Fruit fly (Drosophila melanogaster) whole organism, embryonic: Measurements from ENCODE around the gene COX6B.

ENCODE experiments used
- Abd-B ChIP-seq: fragments of 200-800 bp; sonication (Bioruptor generic); optimal IDR thresholded peaks from 2 replicates; lab custom pipeline; 2018; ENCODE audit warnings: missing biosample characterization, mild to moderate bottlenecking, missing genetic modification characterization, moderate library complexity
- Bgb ChIP-seq: fragments of 200-800 bp; sonication (Bioruptor generic); IDR thresholded peaks from 2 replicates; pipeline ENCODE4 v1.3.6; 2022; ENCODE audit warnings: missing biosample characterization, missing genetic modification characterization; ENCODE audit not compliant: partially characterized antibody
- CG1024 ChIP-seq: fragments of 200-800 bp; sonication (Bioruptor generic); IDR thresholded peaks from 2 replicates; pipeline ENCODE4 v1.3.6; 2022; ENCODE audit warnings: missing biosample characterization, missing genetic modification characterization
- CG11723 ChIP-seq: fragments of 200-800 bp; sonication (Bioruptor generic); optimal IDR thresholded peaks from 2 replicates; lab custom pipeline; 2017; ENCODE audit warnings: missing biosample characterization, mild to moderate bottlenecking, missing genetic modification characterization
- CG12155 ChIP-seq: fragments of 200-800 bp; sonication (Bioruptor generic); optimal IDR thresholded peaks from 3 replicates; lab custom pipeline; 2016; ENCODE audit warnings: missing biosample characterization, missing genetic modification characterization
- CG1647 ChIP-seq: fragments of 200-800 bp; sonication (Bioruptor generic); optimal IDR thresholded peaks from 3 replicates; lab custom pipeline; 2016; ENCODE audit warnings: missing biosample characterization, missing genetic modification characterization
- CG17186 ChIP-seq: fragments of 200-800 bp; sonication (Bioruptor generic); optimal IDR thresholded peaks from 3 replicates; lab custom pipeline; 2017; ENCODE audit warnings: missing biosample characterization, missing genetic modification reagents, missing genetic modification characterization
- CG17361 ChIP-seq: fragments of 200-800 bp; sonication (Bioruptor generic); IDR thresholded peaks from 3 replicates; pipeline ENCODE4 v1.3.6; 2022; ENCODE audit warnings: missing biosample characterization, missing genetic modification characterization
- CG18476 ChIP-seq: fragments of 200-800 bp; sonication (Bioruptor generic); optimal IDR thresholded peaks from 2 replicates; lab custom pipeline; 2016; ENCODE audit warnings: missing biosample characterization, mild to moderate bottlenecking, missing genetic modification characterization
- CG18619 ChIP-seq: fragments of 200-800 bp; sonication (Bioruptor generic); optimal IDR thresholded peaks from 3 replicates; lab custom pipeline; 2017; ENCODE audit warnings: missing biosample characterization, mild to moderate bottlenecking, missing genetic modification characterization
- CG30431 ChIP-seq: fragments of 200-800 bp; sonication (Bioruptor generic); optimal IDR thresholded peaks from 2 replicates; lab custom pipeline; 2017; ENCODE audit warnings: missing biosample characterization, missing genetic modification characterization
- CG31441 ChIP-seq: fragments of 200-800 bp; sonication (Bioruptor generic); IDR thresholded peaks from 2 replicates; pipeline ENCODE4 v1.3.6; 2022; ENCODE audit warnings: missing biosample characterization, missing genetic modification characterization
- CG3281 ChIP-seq: fragments of 200-800 bp; sonication (Bioruptor generic); optimal IDR thresholded peaks from 3 replicates; lab custom pipeline; 2017; ENCODE audit warnings: missing biosample characterization, mild to moderate bottlenecking, missing genetic modification characterization
- CG3847 ChIP-seq: fragments of 200-800 bp; sonication (Bioruptor generic); IDR thresholded peaks from 2 replicates; pipeline ENCODE4 v1.3.6; 2022; ENCODE audit warnings: missing biosample characterization, missing genetic modification characterization
- CG4360 ChIP-seq: fragments of 200-800 bp; sonication (Bioruptor generic); IDR thresholded peaks from 2 replicates; pipeline ENCODE4 v1.3.6; 2022; ENCODE audit warnings: missing biosample characterization, missing genetic modification characterization
- CG43689 ChIP-seq: fragments of 200-800 bp; sonication (Bioruptor generic); IDR thresholded peaks from 2 replicates; pipeline ENCODE4 v1.3.6; 2022; ENCODE audit warnings: missing biosample characterization, missing genetic modification characterization
- CG4404 ChIP-seq: fragments of 200-800 bp; sonication (Bioruptor generic); IDR thresholded peaks from 2 replicates; pipeline ENCODE4 v1.3.6; 2022; ENCODE audit warnings: missing biosample characterization, missing genetic modification characterization
- CG6813 ChIP-seq: fragments of 200-800 bp; sonication (Bioruptor generic); optimal IDR thresholded peaks from 2 replicates; lab custom pipeline; 2017; ENCODE audit warnings: missing biosample characterization, missing genetic modification characterization, mild to moderate bottlenecking, moderate library complexity, missing genetic modification reagents
- CG7745 ChIP-seq: fragments of 200-800 bp; sonication (Bioruptor generic); optimal IDR thresholded peaks from 2 replicates; lab custom pipeline; 2018; ENCODE audit warnings: missing biosample characterization, mild to moderate bottlenecking, missing genetic modification characterization, moderate library complexity
- CG7987 ChIP-seq: fragments of 200-800 bp; sonication (Bioruptor generic); optimal IDR thresholded peaks from 2 replicates; lab custom pipeline; 2018; ENCODE audit warnings: missing biosample characterization, mild to moderate bottlenecking, missing genetic modification characterization, moderate library complexity
- CG8089 ChIP-seq: fragments of 200-800 bp; sonication (Bioruptor generic); optimal IDR thresholded peaks from 3 replicates; lab custom pipeline; 2016; ENCODE audit warnings: missing biosample characterization, missing genetic modification characterization
- Deaf1 ChIP-seq: fragments of 200-800 bp; optimal IDR thresholded peaks from 3 replicates; lab custom pipeline; 2019; ENCODE audit warnings: missing biosample characterization, mild to moderate bottlenecking, missing genetic modification characterization, moderate library complexity
- HLH3B ChIP-seq: fragments of 200-800 bp; sonication (Bioruptor generic); IDR thresholded peaks from 2 replicates; pipeline ENCODE4 v1.3.6; 2022; ENCODE audit warnings: missing biosample characterization, missing genetic modification characterization
- Hey ChIP-seq: fragments of 200-800 bp; sonication (Bioruptor generic); optimal IDR thresholded peaks from 3 replicates; lab custom pipeline; 2018; ENCODE audit warnings: missing biosample characterization, mild to moderate bottlenecking, missing genetic modification characterization
- Hr39 ChIP-seq: fragments of >200 bp; optimal IDR thresholded peaks from 2 replicates; lab custom pipeline; 2017
- Mes4 ChIP-seq: fragments of 200-800 bp; sonication (Bioruptor generic); optimal IDR thresholded peaks from 2 replicates; lab custom pipeline; 2016; ENCODE audit warnings: missing biosample characterization, missing genetic modification characterization
- Nf-YB ChIP-seq: fragments of 200-800 bp; sonication (Bioruptor generic); optimal IDR thresholded peaks from 3 replicates; lab custom pipeline; 2019; ENCODE audit warnings: missing biosample characterization, mild to moderate bottlenecking, missing genetic modification characterization, moderate library complexity
- Ravus ChIP-seq: fragments of 200-800 bp; sonication (Bioruptor generic); IDR thresholded peaks from 2 replicates; pipeline ENCODE4 v1.3.6; 2022; ENCODE audit warnings: missing biosample characterization, missing genetic modification characterization
- Spps ChIP-seq: fragments of 200-800 bp; sonication (Bioruptor generic); optimal IDR thresholded peaks from 2 replicates; lab custom pipeline; 2018; ENCODE audit warnings: missing biosample characterization, mild to moderate bottlenecking, missing genetic modification characterization
- Stat92E ChIP-seq, 3 experiments: fragments of >200 bp in 2 of 3; fragments of 200-800 bp in 1 of 3; sonication (Bioruptor generic) in 1 of 3; optimal IDR thresholded peaks; 2 replicates each; lab custom pipeline; 2017 to 2019; ENCODE audit warnings: missing biosample characterization in 3 of 3, missing genetic modification characterization in 3 of 3, mild to moderate bottlenecking in 1 of 3, moderate library complexity in 1 of 3
- Vsx1 ChIP-seq: fragments of 200-800 bp; sonication (Bioruptor generic); optimal IDR thresholded peaks from 2 replicates; lab custom pipeline; 2017; ENCODE audit warnings: missing biosample characterization, mild to moderate bottlenecking, missing genetic modification characterization, missing genetic modification reagents
- ato ChIP-seq: fragments of 200-800 bp; sonication (Bioruptor generic); IDR thresholded peaks from 2 replicates; pipeline ENCODE4 v1.3.6; 2022; ENCODE audit warnings: missing biosample characterization, missing genetic modification characterization; ENCODE audit not compliant: partially characterized antibody
- chn ChIP-seq: fragments of 200-800 bp; sonication (Bioruptor generic); optimal IDR thresholded peaks from 2 replicates; lab custom pipeline; 2016; ENCODE audit warnings: missing biosample characterization, missing genetic modification characterization
- dan ChIP-seq: fragments of 200-800 bp; sonication (Bioruptor generic); IDR thresholded peaks from 2 replicates; pipeline ENCODE4 v1.3.6; 2022; ENCODE audit warnings: missing biosample characterization, missing genetic modification characterization
- danr ChIP-seq: fragments of 200-800 bp; sonication (Bioruptor generic); IDR thresholded peaks from 2 replicates; pipeline ENCODE4 v1.3.6; 2022; ENCODE audit warnings: missing biosample characterization, missing genetic modification characterization
- fd64A ChIP-seq: fragments of 200-800 bp; sonication (Bioruptor generic); optimal IDR thresholded peaks from 3 replicates; lab custom pipeline; 2018; ENCODE audit warnings: missing biosample characterization, mild to moderate bottlenecking, missing genetic modification characterization
- gro ChIP-seq: fragments of 200-800 bp; sonication (Bioruptor generic); optimal IDR thresholded peaks from 2 replicates; lab custom pipeline; 2016; ENCODE audit warnings: missing biosample characterization, missing genetic modification characterization
- gsb ChIP-seq: fragments of 200-800 bp; sonication (Bioruptor generic); IDR thresholded peaks from 2 replicates; pipeline ENCODE4 v1.3.6; 2022; ENCODE audit warnings: missing biosample characterization, missing genetic modification characterization
- oc ChIP-seq: fragments of 200-800 bp; sonication (Bioruptor generic); optimal IDR thresholded peaks from 2 replicates; lab custom pipeline; 2018; ENCODE audit warnings: missing biosample characterization, mild to moderate bottlenecking, missing genetic modification characterization, moderate library complexity
- odd ChIP-seq: fragments of 200-800 bp; sonication (Bioruptor generic); optimal IDR thresholded peaks from 2 replicates; lab custom pipeline; 2017; ENCODE audit warnings: missing biosample characterization, mild to moderate bottlenecking, missing genetic modification characterization
- pita ChIP-seq: fragments of 200-800 bp; sonication (Bioruptor generic); optimal IDR thresholded peaks from 2 replicates; lab custom pipeline; 2017; ENCODE audit warnings: missing biosample characterization, mild to moderate bottlenecking, missing genetic modification characterization
- repo ChIP-seq: fragments of 200-800 bp; sonication (Bioruptor generic); optimal IDR thresholded peaks from 2 replicates; lab custom pipeline; 2016; ENCODE audit warnings: missing biosample characterization, missing genetic modification characterization
- rib ChIP-seq: fragments of 200-800 bp; sonication (Bioruptor generic); IDR thresholded peaks from 2 replicates; pipeline ENCODE4 v1.3.6; 2022; ENCODE audit warnings: missing biosample characterization, missing genetic modification characterization
- row ChIP-seq: fragments of 200-800 bp; sonication (Bioruptor generic); IDR thresholded peaks from 3 replicates; pipeline ENCODE4 v1.3.6; 2022; ENCODE audit warnings: missing biosample characterization, missing genetic modification characterization
- seq ChIP-seq: fragments of 200-800 bp; sonication (Bioruptor generic); IDR thresholded peaks from 2 replicates; pipeline ENCODE4 v1.3.6; 2022; ENCODE audit warnings: missing biosample characterization, missing genetic modification characterization
- slbo ChIP-seq: fragments of 200-800 bp; sonication (Bioruptor generic); IDR thresholded peaks from 2 replicates; pipeline ENCODE4 v1.3.6; 2022; ENCODE audit warnings: missing biosample characterization, missing genetic modification characterization
- sr ChIP-seq: fragments of 200-800 bp; sonication (Bioruptor generic); IDR thresholded peaks from 3 replicates; pipeline ENCODE4 v1.3.6; 2022; ENCODE audit warnings: missing biosample characterization, missing genetic modification characterization
- stwl ChIP-seq: fragments of 200-800 bp; sonication (Bioruptor generic); optimal IDR thresholded peaks from 3 replicates; lab custom pipeline; 2018; ENCODE audit warnings: missing biosample characterization, mild to moderate bottlenecking, missing genetic modification characterization, moderate library complexity
- twi ChIP-seq: fragments of 200-800 bp; optimal IDR thresholded peaks from 2 replicates; lab custom pipeline; 2019; ENCODE audit warnings: missing biosample characterization, mild to moderate bottlenecking, missing genetic modification characterization, moderate library complexity

Gene COX6B

dm6 chrX:19692951-19693698, 51.0 kb downstream of the COX6B start, which contains the start of gene Mer (continued):
- peak; percentile 56 for TF ChIP-seq Spps (tag; lab: Kevin White, UChicago)
- peak; percentile 71 for TF ChIP-seq Mes4 (GFP tag; lab: Kevin White, UChicago)
- peak; percentile 81 for TF ChIP-seq CG31441 (GFP tag; lab: Robert Waterston, UW)
- peak; percentile 90 for TF ChIP-seq CG3281 (GFP tag; lab: Kevin White, UChicago)
- TF ChIP-seq Deaf1 (tag; lab: Kevin White, UChicago) = peak; percentile 54
- TF ChIP-seq chn (GFP tag; lab: Kevin White, UChicago) = peak; percentile 77
- peak; percentile 79 for TF ChIP-seq CG17361
- peak; percentile 60 for TF ChIP-seq CG4404 (GFP tag; lab: Robert Waterston, UW)
- TF ChIP-seq Bgb (GFP tag; lab: Robert Waterston, UW) = peak; percentile 13; the same call in 1 of the 2 replicates
- peak; percentile 73 for TF ChIP-seq Abd-B (GFP tag; lab: Kevin White, UChicago)
- TF ChIP-seq Hey (tag; lab: Kevin White, UChicago) = no peak
- TF ChIP-seq rib (GFP tag; lab: Robert Waterston, UW) = peak; percentile 62; the same call in 1 of the 2 replicates
- TF ChIP-seq ato (GFP tag; lab: Robert Waterston, UW) = no peak
- peak; percentile 68 for TF ChIP-seq Nf-YB (GFP tag; lab: Kevin White, UChicago)
- peak; percentile 62 for TF ChIP-seq twi (tag; lab: Kevin White, UChicago)
- TF ChIP-seq gsb (GFP tag; lab: Robert Waterston, UW) = peak; percentile 71
- TF ChIP-seq CG1647 (GFP tag; lab: Kevin White, UChicago) = peak; percentile 62
- peak; percentile 62 for TF ChIP-seq fd64A (GFP tag; lab: Kevin White, UChicago)
- peak; percentile 87 for TF ChIP-seq slbo (GFP tag; lab: Robert Waterston, UW)
- TF ChIP-seq CG4360 (GFP tag; lab: Robert Waterston, UW) = peak; percentile 62
- TF ChIP-seq CG12155 = peak; percentile 73
- peak; percentile 59 for TF ChIP-seq stwl (tag; lab: Kevin White, UChicago)
- peak; percentile 31; the same call in 1 of the 3 replicates for TF ChIP-seq sr
- peak; percentile 76 for TF ChIP-seq CG7987 (GFP tag; lab: Kevin White, UChicago)
- no peak for TF ChIP-seq CG7745
- peak; percentile 67 for TF ChIP-seq CG30431 (GFP tag; lab: Kevin White, UChicago)
- peak; percentile 79 for TF ChIP-seq gro
- TF ChIP-seq odd (GFP tag; lab: Kevin White, UChicago) = peak; percentile 71
- peak; percentile 83 for TF ChIP-seq CG18619
- TF ChIP-seq CG6813 (GFP tag; lab: Kevin White, UChicago) = peak; percentile 71
- TF ChIP-seq pita = no peak
- peak; percentile 85 for TF ChIP-seq seq
- peak; percentile 83 for TF ChIP-seq HLH3B (GFP tag; lab: Robert Waterston, UW)
- TF ChIP-seq Hr39 (lab: Kevin White, UChicago) = no peak
- 0 out of 2 replicates have a peak, but pooled peaks have one; percentile 31 for TF ChIP-seq CG43689 (GFP tag; lab: Robert Waterston, UW)
- no peak for TF ChIP-seq dan (GFP tag; lab: Robert Waterston, UW)
- TF ChIP-seq CG1024 (GFP tag; lab: Robert Waterston, UW) = peak; percentile 49; the same call in 1 of the 2 replicates
- no peak for TF ChIP-seq danr
- TF ChIP-seq CG18476 (GFP tag; lab: Kevin White, UChicago) = peak; percentile 75
- TF ChIP-seq oc = peak; percentile 59
- TF ChIP-seq CG8089 (GFP tag; lab: Kevin White, UChicago) = peak; percentile 71
- TF ChIP-seq Stat92E (GFP tag; optimal IDR thresholded peaks at IDR 0.05; lab: Kevin White, UChicago) = peak in 1 of 3 experiments; percentile 42
- TF ChIP-seq CG17186 (GFP tag; lab: Kevin White, UChicago) = peak; percentile 46
- no peak for TF ChIP-seq Vsx1 (GFP tag; lab: Kevin White, UChicago)
- peak; percentile 96 for TF ChIP-seq row (GFP tag; lab: Robert Waterston, UW)
- peak; percentile 34; the same call in 1 of the 2 replicates for TF ChIP-seq Ravus (GFP tag; lab: Robert Waterston, UW)
- TF ChIP-seq CG11723 (GFP tag; lab: Kevin White, UChicago) = peak; percentile 61
- TF ChIP-seq CG3847 (GFP tag; lab: Robert Waterston, UW) = peak; percentile 75
- peak; percentile 76 for TF ChIP-seq repo (GFP tag; lab: Kevin White, UChicago)
